Worm (Caenorhabditis elegans): ENCODE results near the gene pals-16.

- no peak for TF ChIP-seq lin-13 (tag; optimal IDR thresholded peaks at IDR 0.05)
- TF ChIP-seq snpc-4 (tag; optimal IDR thresholded peaks at IDR 0.05): no peak
- TF ChIP-seq unc-62 (GFP tag; optimal IDR thresholded peaks at IDR 0.05): no peak
- TF ChIP-seq nhr-12 (tag; optimal IDR thresholded peaks at IDR 0.05): no peak
Observed at ce11 chrIII:1388274-1389058, 11.3 kb upstream of the pals-16 start, which contains the start of gene pals-20.

All from whole organism, mixed stage, embryonic.